Worm (Caenorhabditis elegans) whole organism, L2 larva: ENCODE results near the gene fbxb-64.

Experiments used
- ZK546.5 ChIP-seq: sonication (generic microtip); optimal IDR thresholded peaks from 2 replicates; lab custom pipeline; 2017; ENCODE audit warnings: missing biosample characterization, missing genetic modification characterization
- alr-1 ChIP-seq: fragments of 150-350 bp; optimal IDR thresholded peaks from 2 replicates; lab custom pipeline; 2014; ENCODE audit warnings: missing biosample characterization, missing genetic modification characterization
- ceh-16 ChIP-seq: fragments of 150-350 bp; optimal IDR thresholded peaks from 2 replicates; lab custom pipeline; 2014; ENCODE audit warnings: missing biosample characterization, missing genetic modification characterization
- egl-27 ChIP-seq: sonication (generic microtip); optimal IDR thresholded peaks from 3 replicates; lab custom pipeline; 2017; ENCODE audit warnings: missing biosample characterization, missing genetic modification reagents, missing genetic modification characterization
- lin-39 ChIP-seq: fragments of 150-350 bp; optimal IDR thresholded peaks from 2 replicates; lab custom pipeline; 2014; ENCODE audit warnings: missing biosample characterization, missing genetic modification reagents, missing genetic modification characterization
- nhr-11 ChIP-seq: fragments of 150-350 bp; optimal IDR thresholded peaks from 2 replicates; lab custom pipeline; 2014; ENCODE audit warnings: missing biosample characterization, missing genetic modification characterization
- nhr-6 ChIP-seq: fragments of 150-350 bp; optimal IDR thresholded peaks from 2 replicates; lab custom pipeline; 2014; ENCODE audit warnings: missing biosample characterization, missing genetic modification characterization
- nhr-77 ChIP-seq: fragments of 150-350 bp; optimal IDR thresholded peaks from 2 replicates; lab custom pipeline; 2014; ENCODE audit warnings: missing biosample characterization, missing genetic modification characterization
- skn-1 ChIP-seq: sonication (generic microtip); optimal IDR thresholded peaks from 2 replicates; lab custom pipeline; 2017; ENCODE audit warnings: missing biosample characterization, missing genetic modification characterization
- unc-62 ChIP-seq: fragments of 150-350 bp; optimal IDR thresholded peaks from 2 replicates; lab custom pipeline; 2014; ENCODE audit warnings: missing biosample characterization, missing genetic modification reagents, missing genetic modification characterization

ce11 chrV:19356717-19357116, 43.6 kb downstream of the fbxb-64 start:
- TF ChIP-seq nhr-6 (tag; lab: Kevin White, UChicago) (no peak), lin-39 (tag; lab: Kevin White, UChicago) (no peak), ceh-16 (tag; lab: Kevin White, UChicago) (no peak), nhr-77 (tag; lab: Kevin White, UChicago) (no peak), alr-1 (no peak), unc-62 (GFP tag; lab: Kevin White, UChicago) (no peak), nhr-11 (tag; lab: Kevin White, UChicago) (no peak), ZK546.5 (tag; lab: Kevin White, UChicago) (no peak), egl-27 (tag; lab: Kevin White, UChicago) (no peak), skn-1 (no peak)
